Fruit fly (Drosophila melanogaster): ENCODE measurements around the gene CG1637.

dm6 chrX:10822678-10823440 lies 54.8 kb downstream of the CG1637 start:
- TF ChIP-seq EcR (GFP tag; optimal IDR thresholded peaks at IDR 0.05) = no peak
- no peak for TF ChIP-seq CG15710 (tag; optimal IDR thresholded peaks at IDR 0.05)
- no peak for TF ChIP-seq CG8301 (tag; optimal IDR thresholded peaks at IDR 0.05)
- no peak for TF ChIP-seq CG12605 (GFP tag; IDR thresholded peaks at IDR 0.05)
- no peak for TF ChIP-seq Snoo (tag; optimal IDR thresholded peaks at IDR 0.05)

Measured in whole organism, pupa.